Worm (Caenorhabditis elegans) whole organism, mixed stage, embryonic: ENCODE measurements around the gene perm-4.

ENCODE experiments used
- M03D4.4 ChIP-seq: sonication (generic microtip); optimal IDR thresholded peaks from 2 replicates; lab custom pipeline; 2017; ENCODE audit warnings: mild to moderate bottlenecking, missing genetic modification characterization, missing compliant biosample characterization
- blmp-1 ChIP-seq: fragments of 150-350 bp; optimal IDR thresholded peaks from 2 replicates; lab custom pipeline; 2014; ENCODE audit warnings: missing biosample characterization, missing genetic modification characterization
- ceh-39 ChIP-seq: fragments of 150-350 bp; optimal IDR thresholded peaks from 2 replicates; lab custom pipeline; 2014; ENCODE audit warnings: missing biosample characterization, missing genetic modification characterization
- ceh-43 ChIP-seq: fragments of 200-800 bp; sonication (Bioruptor generic); optimal IDR thresholded peaks from 2 replicates; lab custom pipeline; 2018; ENCODE audit warnings: mild to moderate bottlenecking, missing genetic modification characterization, moderate library complexity, missing compliant biosample characterization
- ceh-83 ChIP-seq: fragments of 200-800 bp; sonication (Bioruptor generic); optimal IDR thresholded peaks from 2 replicates; lab custom pipeline; 2018; ENCODE audit warnings: mild to moderate bottlenecking, missing genetic modification characterization, missing compliant biosample characterization
- cnd-1 ChIP-seq: fragments of 200-800 bp; sonication (Bioruptor generic); optimal IDR thresholded peaks from 2 replicates; lab custom pipeline; 2018; ENCODE audit warnings: mild to moderate bottlenecking, missing genetic modification characterization, missing compliant biosample characterization
- drap-1 ChIP-seq: fragments of 200-800 bp; sonication (Bioruptor generic); optimal IDR thresholded peaks from 3 replicates; lab custom pipeline; 2018; ENCODE audit warnings: mild to moderate bottlenecking, missing genetic modification characterization, missing compliant biosample characterization
- elt-1 ChIP-seq: sonication (generic microtip); optimal IDR thresholded peaks from 2 replicates; lab custom pipeline; 2017; ENCODE audit warnings: missing genetic modification characterization, mild to moderate bottlenecking, missing compliant biosample characterization, antibody characterized with exemption, moderate library complexity, borderline replicate concordance; ENCODE audit not compliant: insufficient read depth
- elt-3 ChIP-seq: fragments of 150-350 bp; optimal IDR thresholded peaks from 2 replicates; lab custom pipeline; 2014; ENCODE audit warnings: missing biosample characterization, missing genetic modification characterization
- flh-1 ChIP-seq: fragments of 200-800 bp; sonication (Bioruptor generic); optimal IDR thresholded peaks from 2 replicates; lab custom pipeline; 2018; ENCODE audit warnings: mild to moderate bottlenecking, missing genetic modification characterization, moderate library complexity, missing compliant biosample characterization
- ham-2 ChIP-seq: fragments of 200-800 bp; sonication (Bioruptor generic); optimal IDR thresholded peaks from 2 replicates; lab custom pipeline; 2018; ENCODE audit warnings: mild to moderate bottlenecking, missing genetic modification characterization, missing compliant biosample characterization
- lin-13 ChIP-seq: fragments of 150-350 bp; optimal IDR thresholded peaks from 2 replicates; lab custom pipeline; 2014; ENCODE audit warnings: missing biosample characterization, missing genetic modification characterization
- lin-32 ChIP-seq: fragments of 200-800 bp; sonication (Bioruptor generic); optimal IDR thresholded peaks from 2 replicates; lab custom pipeline; 2018; ENCODE audit warnings: mild to moderate bottlenecking, missing genetic modification characterization, missing compliant biosample characterization
- lsy-2 ChIP-seq: fragments of 150-350 bp; optimal IDR thresholded peaks from 2 replicates; lab custom pipeline; 2014; ENCODE audit warnings: missing biosample characterization, missing genetic modification characterization
- mab-5 ChIP-seq: fragments of 150-350 bp; optimal IDR thresholded peaks from 2 replicates; lab custom pipeline; 2014; ENCODE audit warnings: missing biosample characterization, missing genetic modification characterization
- mls-2 ChIP-seq: sonication (generic microtip); optimal IDR thresholded peaks from 2 replicates; lab custom pipeline; 2016; ENCODE audit warnings: mild to moderate bottlenecking, missing genetic modification characterization, moderate library complexity, missing compliant biosample characterization
- nhr-12 ChIP-seq: fragments of 150-350 bp; optimal IDR thresholded peaks from 2 replicates; lab custom pipeline; 2014; ENCODE audit warnings: missing biosample characterization, missing genetic modification characterization
- nhr-2 ChIP-seq: fragments of 150-350 bp; optimal IDR thresholded peaks from 2 replicates; lab custom pipeline; 2014; ENCODE audit warnings: missing biosample characterization, missing genetic modification characterization
- nhr-237 ChIP-seq: fragments of 150-350 bp; optimal IDR thresholded peaks from 2 replicates; lab custom pipeline; 2014; ENCODE audit warnings: missing biosample characterization, missing genetic modification characterization
- nhr-28 ChIP-seq: fragments of 150-350 bp; optimal IDR thresholded peaks from 2 replicates; lab custom pipeline; 2014; ENCODE audit warnings: missing biosample characterization, missing genetic modification characterization
- nhr-76 ChIP-seq: sonication (generic microtip); optimal IDR thresholded peaks from 2 replicates; lab custom pipeline; 2017; ENCODE audit warnings: missing biosample characterization, missing genetic modification characterization
- pha-4 ChIP-seq: fragments of 150-350 bp; optimal IDR thresholded peaks from 2 replicates; lab custom pipeline; 2018; ENCODE audit warnings: missing biosample characterization, missing genetic modification reagents, missing genetic modification characterization
- sem-2 ChIP-seq: fragments of 200-800 bp; sonication (Bioruptor generic); optimal IDR thresholded peaks from 2 replicates; lab custom pipeline; 2018; ENCODE audit warnings: mild to moderate bottlenecking, missing genetic modification characterization, missing compliant biosample characterization
- snpc-4 ChIP-seq: fragments of 150-350 bp; optimal IDR thresholded peaks from 2 replicates; lab custom pipeline; 2014; ENCODE audit warnings: missing biosample characterization, missing genetic modification characterization
- sptf-1 ChIP-seq: sonication (generic microtip); optimal IDR thresholded peaks from 2 replicates; lab custom pipeline; 2017; ENCODE audit warnings: mild to moderate bottlenecking, missing genetic modification characterization, moderate library complexity, missing compliant biosample characterization
- tbx-8 ChIP-seq: fragments of 200-800 bp; sonication (Bioruptor generic); optimal IDR thresholded peaks from 2 replicates; lab custom pipeline; 2018; ENCODE audit warnings: mild to moderate bottlenecking, missing genetic modification characterization, moderate library complexity, missing compliant biosample characterization
- unc-120 ChIP-seq: sonication (generic microtip); optimal IDR thresholded peaks from 2 replicates; lab custom pipeline; 2017; ENCODE audit warnings: missing genetic modification characterization, missing compliant biosample characterization; ENCODE audit not compliant: poor library complexity, severe bottlenecking
- unc-39 ChIP-seq: fragments of 150-350 bp; optimal IDR thresholded peaks from 2 replicates; lab custom pipeline; 2014; ENCODE audit warnings: missing biosample characterization, missing genetic modification characterization
- unc-62 ChIP-seq: fragments of 150-350 bp; optimal IDR thresholded peaks from 2 replicates; lab custom pipeline; 2014; ENCODE audit warnings: missing biosample characterization, missing genetic modification reagents, missing genetic modification characterization
- zip-8 ChIP-seq: fragments of 150-350 bp; optimal IDR thresholded peaks from 2 replicates; lab custom pipeline; 2014; ENCODE audit warnings: missing biosample characterization, missing genetic modification characterization
- ztf-11 ChIP-seq: fragments of 150-350 bp; optimal IDR thresholded peaks from 2 replicates; lab custom pipeline; 2014; ENCODE audit warnings: missing biosample characterization, missing genetic modification characterization

The perm-4 gene

ce11 chrIV:1155206-1155605, 30.3 kb upstream of the perm-4 start:
- TF ChIP-seq unc-39 (no peak), nhr-76 (tag; lab: Kevin White, UChicago) (no peak), ham-2 (GFP tag; lab: Kevin White, UChicago) (no peak), zip-8 (tag; lab: Kevin White, UChicago) (no peak), elt-1 (no peak), mls-2 (tag; lab: Kevin White, UChicago) (no peak), elt-3 (tag; lab: Kevin White, UChicago) (no peak), flh-1 (no peak), unc-62 (GFP tag; lab: Kevin White, UChicago) (no peak), blmp-1 (tag; lab: Kevin White, UChicago) (no peak), drap-1 (GFP tag; lab: Kevin White, UChicago) (no peak), ceh-83 (no peak), mab-5 (tag; lab: Kevin White, UChicago) (no peak)

- TF ChIP-seq elt-3 (tag; lab: Kevin White, UChicago) (no peak), nhr-76 (tag; lab: Kevin White, UChicago) (no peak), lin-13 (tag; lab: Kevin White, UChicago) (no peak), elt-1 (no peak), mls-2 (tag; lab: Kevin White, UChicago) (no peak), sem-2 (GFP tag; lab: Kevin White, UChicago) (no peak), ztf-11 (tag; lab: Kevin White, UChicago) (no peak), ceh-43 (GFP tag; lab: Kevin White, UChicago) (no peak), M03D4.4 (tag; lab: Kevin White, UChicago) (no peak), unc-120 (no peak), lin-32 (GFP tag; lab: Kevin White, UChicago) (no peak), mab-5 (tag; lab: Kevin White, UChicago) (no peak), unc-39 (no peak), nhr-237 (no peak), pha-4 (tag; lab: Kevin White, UChicago) (no peak), nhr-28 (tag; lab: Kevin White, UChicago) (no peak), drap-1 (GFP tag; lab: Kevin White, UChicago) (no peak), nhr-12 (tag; lab: Kevin White, UChicago) (no peak), cnd-1 (tag; lab: Kevin White, UChicago) (no peak)
Measured at ce11 chrIV:1148425-1149151, 23.7 kb upstream of the perm-4 start.

DNA sequence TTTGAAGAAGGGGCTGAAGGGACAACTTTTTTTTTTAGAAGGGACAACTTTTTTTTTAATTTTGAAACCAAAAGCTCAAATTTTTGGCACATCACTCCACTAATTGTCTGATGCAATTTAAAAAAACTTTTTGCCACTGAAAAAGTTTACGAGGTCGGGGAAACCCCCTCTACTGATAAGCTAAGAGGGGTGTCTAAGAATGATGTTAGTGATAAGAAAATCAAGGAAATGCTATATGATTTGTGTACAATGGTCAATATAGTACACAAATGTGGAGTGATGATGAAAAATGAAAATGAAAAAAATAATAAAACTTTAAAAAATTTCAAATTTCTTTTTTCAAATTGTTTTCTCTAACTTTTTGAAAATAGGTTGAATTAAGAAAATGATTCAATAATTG, 22.7 kb upstream of the perm-4 start:
- TF ChIP-seq M03D4.4 (tag; lab: Kevin White, UChicago) (no peak), nhr-12 (tag; lab: Kevin White, UChicago) (no peak), sem-2 (GFP tag; lab: Kevin White, UChicago) (no peak), lin-13 (tag; lab: Kevin White, UChicago) (no peak), elt-3 (tag; lab: Kevin White, UChicago) (no peak), ham-2 (GFP tag; lab: Kevin White, UChicago) (no peak), sptf-1 (no peak)

DNA sequence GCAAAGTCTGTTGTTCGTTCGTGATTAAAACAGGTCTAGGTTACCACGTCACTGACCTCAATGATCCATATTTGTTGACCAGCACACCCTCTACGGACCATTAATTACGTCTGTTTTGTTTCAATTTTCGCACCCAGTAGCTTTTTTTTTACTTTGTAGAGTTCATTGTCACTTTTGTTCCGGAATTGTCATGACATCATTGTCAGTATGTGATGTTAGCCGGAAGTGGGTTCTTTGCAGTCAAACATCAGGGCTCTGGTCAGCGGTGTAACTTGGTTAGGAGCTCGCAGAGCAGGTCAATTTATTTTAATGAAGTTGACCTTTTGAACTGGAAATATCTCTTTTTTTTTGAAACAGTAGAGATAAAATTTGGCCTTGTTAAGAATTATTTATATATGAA, 11.8 kb upstream of the perm-4 start, which contains the start of gene C44B12.6:
TSS of gene C44B12.6 (minus strand) at position 101 of the 400 bp plus-strand sequence.
- TF ChIP-seq nhr-2 (tag; lab: Kevin White, UChicago), result no peak
- no peak for TF ChIP-seq zip-8 (tag; lab: Kevin White, UChicago)
- TF ChIP-seq ceh-83, result no peak

- TF ChIP-seq lin-13 (tag; lab: Kevin White, UChicago), result no peak
- TF ChIP-seq cnd-1 (tag; lab: Kevin White, UChicago), result no peak
- TF ChIP-seq unc-62 (GFP tag; lab: Kevin White, UChicago), result no peak
- no peak for TF ChIP-seq lin-32 (GFP tag; lab: Kevin White, UChicago)
- TF ChIP-seq nhr-237, result no peak
- TF ChIP-seq ceh-43 (GFP tag; lab: Kevin White, UChicago), result no peak
- no peak for TF ChIP-seq zip-8 (tag; lab: Kevin White, UChicago)
- TF ChIP-seq snpc-4 (tag; lab: Kevin White, UChicago), result no peak
- no peak for TF ChIP-seq nhr-28 (tag; lab: Kevin White, UChicago)
- TF ChIP-seq lsy-2 (tag; lab: Kevin White, UChicago), result no peak
- no peak for TF ChIP-seq ceh-39 (tag; lab: Kevin White, UChicago)
- no peak for TF ChIP-seq mls-2 (tag; lab: Kevin White, UChicago)
- TF ChIP-seq flh-1, result no peak
- no peak for TF ChIP-seq drap-1 (GFP tag; lab: Kevin White, UChicago)
- no peak for TF ChIP-seq ceh-83
- TF ChIP-seq tbx-8 (GFP tag; lab: Kevin White, UChicago), result no peak
- no peak for TF ChIP-seq mab-5 (tag; lab: Kevin White, UChicago)
Measured at ce11 chrIV:1127852-1128251, 2.9 kb upstream of the perm-4 start.
